Worm (Caenorhabditis elegans): ENCODE results near the gene glb-14.

glb-14 gene

ce11 chrV:15566511-15567178, 21.9 kb upstream of the glb-14 start (continued):
- TF ChIP-seq dmd-6 (GFP tag; IDR thresholded peaks at IDR 0.05) (peak; percentile 62), gei-8 (GFP tag; optimal IDR thresholded peaks at IDR 0.05) (no peak), Y105C5A.15 (GFP tag; IDR thresholded peaks at IDR 0.05) (no peak), duxl-1 (tag; optimal IDR thresholded peaks at IDR 0.05; ENCODE audit: poor library complexity) (peak; percentile 76), nhr-10 (tag; optimal IDR thresholded peaks at IDR 0.05) (peak; percentile 67), hif-1 (tag; optimal IDR thresholded peaks at IDR 0.05) (peak in 1 of 2 experiments; percentile 70), nhr-76 (tag; optimal IDR thresholded peaks at IDR 0.05) (no peak), T20F7.1 (GFP tag; optimal IDR thresholded peaks at IDR 0.05) (peak; percentile 70), unc-39 (tag; optimal IDR thresholded peaks at IDR 0.05) (no peak), pqm-1 (tag; optimal IDR thresholded peaks at IDR 0.05) (no peak), ztf-11 (tag; optimal IDR thresholded peaks at IDR 0.05) (no peak), arid-1 (GFP tag; conservative IDR thresholded peaks at IDR 0.05) (no peak), set-16 (GFP tag; IDR thresholded peaks at IDR 0.05) (peak; percentile 47; the same call in 1 of the 2 replicates), Y75B8A.6 (GFP tag; IDR thresholded peaks at IDR 0.05) (no peak), nhr-41 (GFP tag; IDR thresholded peaks at IDR 0.05) (no peak), mxl-3 (GFP tag; optimal IDR thresholded peaks at IDR 0.05) (peak; percentile 64), nhr-42 (GFP tag; IDR thresholded peaks at IDR 0.05) (no peak), F10B5.3 (tag; optimal IDR thresholded peaks at IDR 0.05) (no peak), nhr-28 (tag; optimal IDR thresholded peaks at IDR 0.05) (peak; percentile 98), zip-2 (tag; optimal IDR thresholded peaks at IDR 0.05) (no peak), hlh-11 (tag; optimal IDR thresholded peaks at IDR 0.05) (peak; percentile 93), dmd-8 (GFP tag; IDR thresholded peaks at IDR 0.05) (no peak), ceh-82 (tag; optimal IDR thresholded peaks at IDR 0.05) (no peak), daf-8 (GFP tag; IDR thresholded peaks at IDR 0.05) (no peak), sdz-12 (GFP tag; optimal IDR thresholded peaks at IDR 0.05) (no peak), rbr-2 (tag; optimal IDR thresholded peaks at IDR 0.05) (peak; percentile 63), lin-39 (tag; optimal IDR thresholded peaks at IDR 0.05) (no peak), nhr-237 (tag; optimal IDR thresholded peaks at IDR 0.05) (no peak), mdl-1 (tag; optimal IDR thresholded peaks at IDR 0.05) (peak; percentile 60 to 98), lsy-2 (tag; optimal IDR thresholded peaks at IDR 0.05) (peak; percentile 75 to 79), ceh-20 (GFP tag; IDR thresholded peaks at IDR 0.05) (peak; percentile 77; the same call in 1 of the 2 replicates), nhr-25 (tag; optimal IDR thresholded peaks at IDR 0.05; ENCODE audit: borderline replicate concordance, insufficient read depth) (no peak), spr-1 (tag; optimal IDR thresholded peaks at IDR 0.05) (no peak), unc-62 (GFP tag; optimal IDR thresholded peaks at IDR 0.05 in 1 of 2) (peak in 1 of 2 experiments; percentile 99), unc-62 (tag; optimal IDR thresholded peaks at IDR 0.05) (no peak), lin-15B (tag; optimal IDR thresholded peaks at IDR 0.05) (no peak), ceh-28 (tag; optimal IDR thresholded peaks at IDR 0.05) (no peak), ztf-7 (tag; optimal IDR thresholded peaks at IDR 0.05) (peak; percentile 30), zfp-3 (GFP tag; conservative IDR thresholded peaks at IDR 0.05) (no peak), nhr-102 (tag; optimal IDR thresholded peaks at IDR 0.05) (peak; percentile 74), dpl-1 (GFP tag; optimal IDR thresholded peaks at IDR 0.05) (peak; percentile 64), mdt-29 (GFP tag; IDR thresholded peaks at IDR 0.05) (peak; percentile 69; the same call in 1 of the 2 replicates), lin-29 (GFP tag; IDR thresholded peaks at IDR 0.05) (no peak), ctbp-1 (GFP tag; IDR thresholded peaks at IDR 0.05) (0 out of 2 replicates have a peak, but pooled peaks have one; percentile 29), lin-38 (GFP tag; IDR thresholded peaks at IDR 0.05) (no peak), spr-3 (GFP tag; optimal IDR thresholded peaks at IDR 0.05) (no peak), nhr-77 (tag; optimal IDR thresholded peaks at IDR 0.05) (peak; percentile 96), F37D6.2 (tag; optimal IDR thresholded peaks at IDR 0.05) (peak; percentile 34), ceh-44 (GFP tag; IDR thresholded peaks at IDR 0.05) (no peak), saeg-2 (GFP tag; IDR thresholded peaks at IDR 0.05) (no peak), F26F4.8 (GFP tag; conservative IDR thresholded peaks at IDR 0.05) (no peak)
